Worm (Caenorhabditis elegans) whole organism, L3 larva: ENCODE data around the gene lgc-36.

Experiments
- ceh-9 ChIP-seq: sonication (generic microtip); optimal IDR thresholded peaks from 2 replicates; lab custom pipeline; 2018; ENCODE audit warnings: missing biosample characterization, missing genetic modification characterization
- egl-27 ChIP-seq: sonication (generic microtip); optimal IDR thresholded peaks from 4 replicates; lab custom pipeline; 2017; ENCODE audit warnings: missing biosample characterization, missing genetic modification reagents, missing genetic modification characterization
- lin-39 ChIP-seq: fragments of 150-350 bp; optimal IDR thresholded peaks from 2 replicates; lab custom pipeline; 2018; ENCODE audit warnings: missing biosample characterization, missing genetic modification reagents, missing genetic modification characterization
- nhr-12 ChIP-seq: fragments of 150-350 bp; optimal IDR thresholded peaks from 2 replicates; lab custom pipeline; 2014; ENCODE audit warnings: missing biosample characterization, missing genetic modification characterization
- skn-1 ChIP-seq: fragments of 150-350 bp; optimal IDR thresholded peaks from 2 replicates; lab custom pipeline; 2014; ENCODE audit warnings: missing biosample characterization, missing genetic modification characterization
- unc-62 ChIP-seq: fragments of 150-350 bp; sonication (generic microtip); optimal IDR thresholded peaks from 4 replicates; lab custom pipeline; 2014; ENCODE audit warnings: missing biosample characterization, missing genetic modification reagents, missing genetic modification characterization

DNA sequence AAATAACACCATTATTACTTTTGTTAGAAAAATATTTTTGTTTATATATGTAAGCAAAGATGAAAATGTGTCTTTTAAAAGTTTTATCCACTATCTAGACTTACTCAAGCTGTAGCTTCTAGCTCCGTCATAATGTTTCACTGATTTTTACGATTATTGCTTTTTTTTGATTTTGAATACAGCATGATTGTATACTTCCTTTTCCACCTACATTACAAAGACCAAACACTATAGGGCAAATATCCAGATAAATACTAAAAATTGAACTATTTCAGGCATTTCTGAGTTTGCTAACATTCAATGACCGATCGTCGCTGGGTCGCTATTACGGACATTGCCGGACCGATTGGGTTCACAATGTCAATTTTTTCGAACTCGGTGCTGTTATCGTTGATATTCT is 7.9 kb upstream of the lgc-36 start, which contains the start of gene str-116:
- TF ChIP-seq ceh-9 (tag; lab: Kevin White, UChicago) (no peak), egl-27 (tag; lab: Kevin White, UChicago) (no peak), unc-62 (GFP tag; lab: Kevin White, UChicago) (no peak), nhr-12 (tag; lab: Kevin White, UChicago) (no peak), lin-39 (tag; lab: Kevin White, UChicago) (no peak), skn-1 (tag; lab: Kevin White, UChicago) (no peak)
